Worm (Caenorhabditis elegans) whole organism, L4/young adult: Measurements from ENCODE around the gene gas-1.

Experiments used
- W03F9.2 ChIP-seq: fragments of 150-350 bp; optimal IDR thresholded peaks from 2 replicates; lab custom pipeline; 2014; ENCODE audit warnings: missing biosample characterization, missing genetic modification characterization
- dao-5 ChIP-seq: sonication (generic microtip); optimal IDR thresholded peaks from 2 replicates; lab custom pipeline; 2016; ENCODE audit warnings: missing genotype, missing genetic modification characterization, moderate library complexity, missing compliant biosample characterization
- him-1 ChIP-seq: sonication (generic microtip); optimal IDR thresholded peaks from 2 replicates; lab custom pipeline; 2016; ENCODE audit warnings: missing genotype, missing genetic modification reagents, missing genetic modification characterization, missing compliant biosample characterization

ce11 chrX:15626119-15626850, 36.1 kb upstream of the gas-1 start:
- no peak for TF ChIP-seq W03F9.2 (tag; lab: Kevin White, UChicago)
- TF ChIP-seq dao-5 (tag; lab: Kevin White, UChicago) = no peak
- no peak for TF ChIP-seq him-1 (tag; lab: Kevin White, UChicago)
